Worm (Caenorhabditis elegans) whole organism, L1 larva: ENCODE measurements around the gene srt-41.

Experiments
- C34B4.2 ChIP-seq: sonication (generic microtip); optimal IDR thresholded peaks from 2 replicates; lab custom pipeline; 2017; ENCODE audit warnings: mild to moderate bottlenecking, missing genetic modification characterization, missing compliant biosample characterization
- F16B12.6 ChIP-seq: fragments of 150-350 bp; optimal IDR thresholded peaks from 2 replicates; lab custom pipeline; 2014; ENCODE audit warnings: missing biosample characterization, missing genetic modification characterization
- aha-1 ChIP-seq: fragments of 150-350 bp; optimal IDR thresholded peaks from 2 replicates; lab custom pipeline; 2014; ENCODE audit warnings: missing biosample characterization, missing genetic modification characterization
- alr-1 ChIP-seq: fragments of 200-800 bp; sonication (Bioruptor generic); optimal IDR thresholded peaks from 2 replicates; lab custom pipeline; 2018; ENCODE audit warnings: borderline replicate concordance, mild to moderate bottlenecking, missing genetic modification characterization, missing compliant biosample characterization
- aly-2 ChIP-seq: fragments of 150-350 bp; optimal IDR thresholded peaks from 2 replicates; lab custom pipeline; 2014; ENCODE audit warnings: missing biosample characterization, missing genetic modification characterization
- blmp-1 ChIP-seq: fragments of 150-350 bp; optimal IDR thresholded peaks from 2 replicates; lab custom pipeline; 2014; ENCODE audit warnings: missing biosample characterization, missing genetic modification characterization
- ceh-82 ChIP-seq, 3 experiments: fragments of 150-350 bp in 1 of 3; sonication (generic microtip) in 2 of 3; optimal IDR thresholded peaks; 2 replicates each; lab custom pipeline; 2014 to 2017; ENCODE audit warnings: missing biosample characterization in 3 of 3, missing genetic modification characterization in 3 of 3
- ceh-88 ChIP-seq: fragments of 200-800 bp; sonication (Bioruptor generic); IDR thresholded peaks from 2 replicates; pipeline ENCODE4 v1.3.6; 2022; ENCODE audit warnings: missing genetic modification characterization, missing compliant biosample characterization
- ceh-90 ChIP-seq: sonication (generic microtip); optimal IDR thresholded peaks from 2 replicates; lab custom pipeline; 2016; ENCODE audit warnings: missing genetic modification characterization, missing compliant biosample characterization
- dpl-1 ChIP-seq, 3 experiments: fragments of 150-350 bp in 2 of 3; sonication (generic microtip) in 1 of 3; optimal IDR thresholded peaks; 2 replicates each; lab custom pipeline; 2014 to 2017; ENCODE audit warnings: missing biosample characterization in 3 of 3, missing genetic modification characterization in 3 of 3, missing genetic modification reagents in 3 of 3
- dsc-1 ChIP-seq: sonication (generic microtip); optimal IDR thresholded peaks from 2 replicates; lab custom pipeline; 2016; ENCODE audit warnings: mild to moderate bottlenecking, missing genetic modification characterization, missing compliant biosample characterization
- efl-1 ChIP-seq, 4 experiments: fragments of 150-350 bp; optimal IDR thresholded peaks in 3 of 4; peaks in 1 of 4; 1 replicate in 1 of 4; 2 replicates in 3 of 4; lab custom pipeline; 2014; ENCODE audit warnings: missing biosample characterization in 2 of 4, missing genetic modification characterization in 2 of 4, missing genetic modification reagents in 2 of 4
- egl-13 ChIP-seq: sonication (generic microtip); optimal IDR thresholded peaks from 2 replicates; lab custom pipeline; 2016; ENCODE audit warnings: missing genotype, missing genetic modification reagents, missing genetic modification characterization, missing compliant biosample characterization
- egl-27 ChIP-seq, 2 experiments: fragments of 150-350 bp in 1 of 2; sonication (generic microtip); optimal IDR thresholded peaks; 3 replicates each; lab custom pipeline; 2017 to 2018; ENCODE audit warnings: missing biosample characterization in 2 of 2, missing genetic modification characterization in 2 of 2, missing genetic modification reagents in 2 of 2
- elt-2 ChIP-seq: sonication (generic microtip); optimal IDR thresholded peaks from 2 replicates; lab custom pipeline; 2016; ENCODE audit warnings: missing genetic modification characterization, mild to moderate bottlenecking, inconsistent platforms, missing compliant biosample characterization, missing genetic modification reagents
- elt-3 ChIP-seq, 6 experiments: fragments of 150-350 bp in 1 of 6; sonication (generic microtip); optimal IDR thresholded peaks; 2 replicates each; lab custom pipeline; 2017 to 2018; ENCODE audit warnings: missing biosample characterization in 6 of 6, missing genetic modification characterization in 6 of 6, inconsistent platforms in 1 of 6
- ets-5 ChIP-seq: fragments of 200-800 bp; sonication (Bioruptor generic); IDR thresholded peaks from 2 replicates; pipeline ENCODE4 v1.3.6; 2022; ENCODE audit warnings: missing genetic modification characterization, missing compliant biosample characterization
- fkh-10 ChIP-seq: sonication (generic microtip); optimal IDR thresholded peaks from 2 replicates; lab custom pipeline; 2017; ENCODE audit warnings: missing biosample characterization, missing genetic modification reagents, missing genetic modification characterization
- fos-1 ChIP-seq: fragments of 150-350 bp; optimal IDR thresholded peaks from 2 replicates; lab custom pipeline; 2014; ENCODE audit warnings: missing biosample characterization, missing genetic modification characterization
- hpl-2 ChIP-seq: fragments of 150-350 bp; optimal IDR thresholded peaks from 2 replicates; lab custom pipeline; 2014; ENCODE audit warnings: missing biosample characterization, missing genetic modification reagents, missing genetic modification characterization
- jun-1 ChIP-seq: fragments of 150-350 bp; optimal IDR thresholded peaks from 2 replicates; lab custom pipeline; 2014; ENCODE audit warnings: missing biosample characterization, missing genetic modification reagents, missing genetic modification characterization
- lin-13 ChIP-seq: fragments of 150-350 bp; optimal IDR thresholded peaks from 2 replicates; lab custom pipeline; 2014; ENCODE audit warnings: missing biosample characterization, missing genetic modification reagents, missing genetic modification characterization
- lin-14 ChIP-seq: fragments of 200-800 bp; sonication (Bioruptor generic); optimal IDR thresholded peaks from 2 replicates; lab custom pipeline; 2018; ENCODE audit warnings: mild to moderate bottlenecking, missing genetic modification characterization, moderate library complexity, missing compliant biosample characterization
- lir-3 ChIP-seq: sonication (generic microtip); optimal IDR thresholded peaks from 2 replicates; lab custom pipeline; 2016; ENCODE audit warnings: mild to moderate bottlenecking, missing genetic modification characterization, moderate library complexity, missing compliant biosample characterization; ENCODE audit not compliant: poor library complexity
- lsy-2 ChIP-seq, 2 experiments: fragments of 150-350 bp; optimal IDR thresholded peaks; 2 replicates each; lab custom pipeline; 2014; ENCODE audit warnings: missing biosample characterization in 2 of 2, missing genetic modification characterization in 2 of 2
- mdl-1 ChIP-seq, 2 experiments: fragments of 150-350 bp; optimal IDR thresholded peaks; 2 replicates each; lab custom pipeline; 2014 to 2017; ENCODE audit warnings: missing biosample characterization in 2 of 2, missing genetic modification characterization in 2 of 2, inconsistent platforms in 1 of 2
- nhr-12 ChIP-seq: sonication (generic microtip); optimal IDR thresholded peaks from 2 replicates; lab custom pipeline; 2017; ENCODE audit warnings: missing biosample characterization, missing genetic modification characterization
- nhr-19 ChIP-seq: fragments of 200-800 bp; sonication (Bioruptor generic); conservative IDR thresholded peaks from 2 replicates; pipeline ENCODE4 v1.3.6; 2022; ENCODE audit warnings: missing genetic modification characterization, missing compliant biosample characterization
- nhr-20 ChIP-seq: sonication (generic microtip); optimal IDR thresholded peaks from 2 replicates; lab custom pipeline; 2016; ENCODE audit warnings: mild to moderate bottlenecking, missing genetic modification characterization, missing compliant biosample characterization
- nhr-47 ChIP-seq: sonication (generic microtip); optimal IDR thresholded peaks from 2 replicates; lab custom pipeline; 2016; ENCODE audit warnings: mild to moderate bottlenecking, missing genetic modification characterization, moderate library complexity, missing compliant biosample characterization
- nhr-85 ChIP-seq: sonication (generic microtip); peaks from one replicate; lab custom pipeline; 2016; ENCODE audit warnings: missing genetic modification characterization, inconsistent platforms, missing compliant biosample characterization
- nhr-90 ChIP-seq: sonication (generic microtip); optimal IDR thresholded peaks from 2 replicates; lab custom pipeline; 2016; ENCODE audit warnings: mild to moderate bottlenecking, missing genetic modification characterization, missing compliant biosample characterization; ENCODE audit not compliant: poor library complexity
- pag-3 ChIP-seq: sonication (generic microtip); optimal IDR thresholded peaks from 2 replicates; lab custom pipeline; 2017; ENCODE audit warnings: missing genetic modification characterization, mild to moderate bottlenecking, missing compliant biosample characterization, antibody characterized with exemption, borderline replicate concordance; ENCODE audit not compliant: insufficient read depth
- snu-23 ChIP-seq: sonication (generic microtip); optimal IDR thresholded peaks from 2 replicates; lab custom pipeline; 2016; ENCODE audit warnings: missing genetic modification characterization, missing compliant biosample characterization
- sup-37 ChIP-seq: fragments of 200-800 bp; sonication (Bioruptor generic); optimal IDR thresholded peaks from 2 replicates; lab custom pipeline; 2018; ENCODE audit warnings: mild to moderate bottlenecking, missing genetic modification characterization, missing compliant biosample characterization
- tbx-2 ChIP-seq: sonication (generic microtip); optimal IDR thresholded peaks from 2 replicates; lab custom pipeline; 2016; ENCODE audit warnings: missing genetic modification characterization, missing compliant biosample characterization
- unc-130 ChIP-seq: fragments of 150-350 bp; optimal IDR thresholded peaks from 2 replicates; lab custom pipeline; 2017; ENCODE audit warnings: missing biosample characterization, missing genetic modification characterization, inconsistent platforms
- unc-86 ChIP-seq: sonication (generic microtip); optimal IDR thresholded peaks from 2 replicates; lab custom pipeline; 2016; ENCODE audit warnings: missing genetic modification characterization, missing compliant biosample characterization
- unc-98 ChIP-seq: fragments of 200-800 bp; sonication (Bioruptor generic); IDR thresholded peaks from 2 replicates; pipeline ENCODE4 v1.3.6; 2022; ENCODE audit warnings: missing genetic modification characterization, missing compliant biosample characterization
- zip-4 ChIP-seq: fragments of 200-800 bp; sonication (Bioruptor generic); optimal IDR thresholded peaks from 2 replicates; lab custom pipeline; 2018; ENCODE audit warnings: mild to moderate bottlenecking, missing genetic modification characterization, moderate library complexity, missing compliant biosample characterization
- ztf-11 ChIP-seq, 2 experiments: sonication (generic microtip); optimal IDR thresholded peaks; 2 replicates each; lab custom pipeline; 2016 to 2017; ENCODE audit warnings: missing genetic modification characterization in 2 of 2, missing biosample characterization in 1 of 2, missing compliant biosample characterization in 1 of 2

srt-41 gene

ce11 chrV:1797900-1798299, 5.0 kb downstream of the srt-41 start, which contains the start of gene F36H9.10 (continued):
- no peak for TF ChIP-seq unc-86 (tag; lab: Kevin White, UChicago)

- TF ChIP-seq lsy-2 (tag; optimal IDR thresholded peaks at IDR 0.05; lab: Kevin White, UChicago) (no peak), pag-3 (no peak), efl-1 (optimal IDR thresholded peaks at IDR 0.05; lab: Kevin White, UChicago) (no peak), efl-1 (GFP tag; optimal IDR thresholded peaks at IDR 0.05 in 1 of 2; lab: Kevin White, UChicago) (no peak), unc-98 (no peak)
- TF ChIP-seq, all 84 proteins: peak for 0
These were observed 8.7 kb downstream of the srt-41 start, which contains the start of gene F36H9.1 for ce11 chrV:1794218-1794617. F36H9.1 (plus strand) TSS chrV:1794518.

ce11 chrV:1789495-1789894, 13.4 kb downstream of the srt-41 start:
- no peak for TF ChIP-seq tbx-2
- no peak for TF ChIP-seq sup-37
- no peak for TF ChIP-seq aly-2 (tag; lab: Kevin White, UChicago)
- peak; percentile 14 for TF ChIP-seq jun-1 (tag; lab: Kevin White, UChicago)
- no peak for TF ChIP-seq nhr-19 (GFP tag; lab: Robert Waterston, UW)
- TF ChIP-seq nhr-12: no peak
- TF ChIP-seq fkh-10 (GFP tag; lab: Kevin White, UChicago): no peak
- no peak for TF ChIP-seq snu-23
- TF ChIP-seq elt-3 (tag; optimal IDR thresholded peaks at IDR 0.05; lab: Kevin White, UChicago): no peak
- no peak for TF ChIP-seq ceh-82 (tag; optimal IDR thresholded peaks at IDR 0.05; lab: Kevin White, UChicago)
- no peak for TF ChIP-seq C34B4.2
- no peak for TF ChIP-seq aha-1
- TF ChIP-seq nhr-47 (tag; lab: Kevin White, UChicago): no peak
- TF ChIP-seq mdl-1 (tag; optimal IDR thresholded peaks at IDR 0.05; lab: Kevin White, UChicago): peak in 1 of 2 experiments; percentile 10
- TF ChIP-seq ceh-88 (GFP tag; lab: Robert Waterston, UW): no peak
- TF ChIP-seq unc-130 (tag; lab: Kevin White, UChicago): no peak
- TF ChIP-seq lsy-2 (tag; optimal IDR thresholded peaks at IDR 0.05; lab: Kevin White, UChicago): no peak
- TF ChIP-seq nhr-85 (tag; lab: Kevin White, UChicago): peak; percentile 36
- TF ChIP-seq ceh-90 (tag; lab: Kevin White, UChicago): no peak
- TF ChIP-seq zip-4: no peak
- TF ChIP-seq alr-1: no peak
- TF ChIP-seq blmp-1 (tag; lab: Kevin White, UChicago): peak; percentile 75
- no peak for TF ChIP-seq egl-27 (tag; optimal IDR thresholded peaks at IDR 0.05; lab: Kevin White, UChicago)

ce11 chrV:1788157-1788556, 14.8 kb downstream of the srt-41 start, which contains the start of gene F36H9.2:
F36H9.2 (plus strand) TSS chrV:1788457.
- TF ChIP-seq elt-2 (tag; lab: Kevin White, UChicago) (no peak), elt-3 (tag; optimal IDR thresholded peaks at IDR 0.05; lab: Kevin White, UChicago) (no peak), lin-14 (no peak), C34B4.2 (no peak), hpl-2 (GFP tag; lab: Kevin White, UChicago) (no peak), fos-1 (no peak)

ce11 chrV:1781922-1782321, 21.0 kb downstream of the srt-41 start, which contains the start of gene F36H9.5:
F36H9.5 (minus strand) TSS chrV:1782022.
- TF ChIP-seq ztf-11 (tag; optimal IDR thresholded peaks at IDR 0.05; lab: Kevin White, UChicago) (no peak), ets-5 (no peak), nhr-90 (tag; lab: Kevin White, UChicago) (no peak), lir-3 (tag; lab: Kevin White, UChicago) (no peak), mdl-1 (tag; optimal IDR thresholded peaks at IDR 0.05; lab: Kevin White, UChicago) (no peak), aly-2 (tag; lab: Kevin White, UChicago) (no peak), egl-27 (tag; optimal IDR thresholded peaks at IDR 0.05; lab: Kevin White, UChicago) (no peak), dpl-1 (GFP tag; optimal IDR thresholded peaks at IDR 0.05; lab: Kevin White, UChicago) (no peak), F16B12.6 (tag; lab: Kevin White, UChicago) (no peak), unc-130 (tag; lab: Kevin White, UChicago) (no peak), lin-14 (no peak), dsc-1 (tag; lab: Kevin White, UChicago) (no peak), lin-13 (no peak), nhr-20 (tag; lab: Kevin White, UChicago) (no peak), egl-13 (tag; lab: Kevin White, UChicago) (no peak), efl-1 (optimal IDR thresholded peaks at IDR 0.05; lab: Kevin White, UChicago) (no peak), efl-1 (GFP tag; optimal IDR thresholded peaks at IDR 0.05 in 1 of 2; lab: Kevin White, UChicago) (no peak), zip-4 (no peak)
